Worm (Caenorhabditis elegans) whole organism, mixed stage, embryonic: ENCODE results near the gene F11A5.13.

Experiments
- blmp-1 ChIP-seq: fragments of 150-350 bp; optimal IDR thresholded peaks from 2 replicates; lab custom pipeline; 2014; ENCODE audit warnings: missing biosample characterization, missing genetic modification characterization
- ceh-43 ChIP-seq: fragments of 200-800 bp; sonication (Bioruptor generic); optimal IDR thresholded peaks from 2 replicates; lab custom pipeline; 2018; ENCODE audit warnings: mild to moderate bottlenecking, missing genetic modification characterization, moderate library complexity, missing compliant biosample characterization
- ceh-83 ChIP-seq: fragments of 200-800 bp; sonication (Bioruptor generic); optimal IDR thresholded peaks from 2 replicates; lab custom pipeline; 2018; ENCODE audit warnings: mild to moderate bottlenecking, missing genetic modification characterization, missing compliant biosample characterization
- cnd-1 ChIP-seq: fragments of 200-800 bp; sonication (Bioruptor generic); optimal IDR thresholded peaks from 2 replicates; lab custom pipeline; 2018; ENCODE audit warnings: mild to moderate bottlenecking, missing genetic modification characterization, missing compliant biosample characterization
- drap-1 ChIP-seq: fragments of 200-800 bp; sonication (Bioruptor generic); optimal IDR thresholded peaks from 3 replicates; lab custom pipeline; 2018; ENCODE audit warnings: mild to moderate bottlenecking, missing genetic modification characterization, missing compliant biosample characterization
- elt-1 ChIP-seq: sonication (generic microtip); optimal IDR thresholded peaks from 2 replicates; lab custom pipeline; 2017; ENCODE audit warnings: missing genetic modification characterization, mild to moderate bottlenecking, missing compliant biosample characterization, antibody characterized with exemption, moderate library complexity, borderline replicate concordance; ENCODE audit not compliant: insufficient read depth
- flh-1 ChIP-seq: fragments of 200-800 bp; sonication (Bioruptor generic); optimal IDR thresholded peaks from 2 replicates; lab custom pipeline; 2018; ENCODE audit warnings: mild to moderate bottlenecking, missing genetic modification characterization, moderate library complexity, missing compliant biosample characterization
- ham-2 ChIP-seq: fragments of 200-800 bp; sonication (Bioruptor generic); optimal IDR thresholded peaks from 2 replicates; lab custom pipeline; 2018; ENCODE audit warnings: mild to moderate bottlenecking, missing genetic modification characterization, missing compliant biosample characterization
- lin-13 ChIP-seq: fragments of 150-350 bp; optimal IDR thresholded peaks from 2 replicates; lab custom pipeline; 2014; ENCODE audit warnings: missing biosample characterization, missing genetic modification characterization
- lin-32 ChIP-seq: fragments of 200-800 bp; sonication (Bioruptor generic); optimal IDR thresholded peaks from 2 replicates; lab custom pipeline; 2018; ENCODE audit warnings: mild to moderate bottlenecking, missing genetic modification characterization, missing compliant biosample characterization
- lsy-2 ChIP-seq: fragments of 150-350 bp; optimal IDR thresholded peaks from 2 replicates; lab custom pipeline; 2014; ENCODE audit warnings: missing biosample characterization, missing genetic modification characterization
- mab-5 ChIP-seq: fragments of 150-350 bp; optimal IDR thresholded peaks from 2 replicates; lab custom pipeline; 2014; ENCODE audit warnings: missing biosample characterization, missing genetic modification characterization
- mep-1 ChIP-seq: fragments of 150-350 bp; optimal IDR thresholded peaks from 2 replicates; lab custom pipeline; 2017; ENCODE audit warnings: missing biosample characterization, missing genetic modification reagents, missing genetic modification characterization, inconsistent platforms
- nhr-12 ChIP-seq: fragments of 150-350 bp; optimal IDR thresholded peaks from 2 replicates; lab custom pipeline; 2014; ENCODE audit warnings: missing biosample characterization, missing genetic modification characterization
- nhr-2 ChIP-seq: fragments of 150-350 bp; optimal IDR thresholded peaks from 2 replicates; lab custom pipeline; 2014; ENCODE audit warnings: missing biosample characterization, missing genetic modification characterization
- nhr-28 ChIP-seq: fragments of 150-350 bp; optimal IDR thresholded peaks from 2 replicates; lab custom pipeline; 2014; ENCODE audit warnings: missing biosample characterization, missing genetic modification characterization
- nhr-76 ChIP-seq: sonication (generic microtip); optimal IDR thresholded peaks from 2 replicates; lab custom pipeline; 2017; ENCODE audit warnings: missing biosample characterization, missing genetic modification characterization
- pha-4 ChIP-seq: fragments of 150-350 bp; optimal IDR thresholded peaks from 2 replicates; lab custom pipeline; 2018; ENCODE audit warnings: missing biosample characterization, missing genetic modification reagents, missing genetic modification characterization
- sem-2 ChIP-seq: fragments of 200-800 bp; sonication (Bioruptor generic); optimal IDR thresholded peaks from 2 replicates; lab custom pipeline; 2018; ENCODE audit warnings: mild to moderate bottlenecking, missing genetic modification characterization, missing compliant biosample characterization
- sptf-1 ChIP-seq: sonication (generic microtip); optimal IDR thresholded peaks from 2 replicates; lab custom pipeline; 2017; ENCODE audit warnings: mild to moderate bottlenecking, missing genetic modification characterization, moderate library complexity, missing compliant biosample characterization
- tbx-8 ChIP-seq: fragments of 200-800 bp; sonication (Bioruptor generic); optimal IDR thresholded peaks from 2 replicates; lab custom pipeline; 2018; ENCODE audit warnings: mild to moderate bottlenecking, missing genetic modification characterization, moderate library complexity, missing compliant biosample characterization
- unc-120 ChIP-seq: sonication (generic microtip); optimal IDR thresholded peaks from 2 replicates; lab custom pipeline; 2017; ENCODE audit warnings: missing genetic modification characterization, missing compliant biosample characterization; ENCODE audit not compliant: poor library complexity, severe bottlenecking
- unc-39 ChIP-seq: fragments of 150-350 bp; optimal IDR thresholded peaks from 2 replicates; lab custom pipeline; 2014; ENCODE audit warnings: missing biosample characterization, missing genetic modification characterization
- unc-62 ChIP-seq: fragments of 150-350 bp; optimal IDR thresholded peaks from 2 replicates; lab custom pipeline; 2014; ENCODE audit warnings: missing biosample characterization, missing genetic modification reagents, missing genetic modification characterization
- zip-8 ChIP-seq: fragments of 150-350 bp; optimal IDR thresholded peaks from 2 replicates; lab custom pipeline; 2014; ENCODE audit warnings: missing biosample characterization, missing genetic modification characterization
- ztf-11 ChIP-seq: fragments of 150-350 bp; optimal IDR thresholded peaks from 2 replicates; lab custom pipeline; 2014; ENCODE audit warnings: missing biosample characterization, missing genetic modification characterization

F11A5.13 gene

ce11 chrV:16183357-16183756 lies 43.1 kb downstream of the F11A5.13 start, which contains the start of gene srz-14:
Gene srz-14, plus strand, starts transcription at chrV:16183657.
- TF ChIP-seq zip-8 (tag; lab: Kevin White, UChicago) (no peak), unc-120 (tag; lab: Kevin White, UChicago) (no peak), tbx-8 (GFP tag; lab: Kevin White, UChicago) (no peak), sptf-1 (tag; lab: Kevin White, UChicago) (no peak), mab-5 (tag; lab: Kevin White, UChicago) (no peak), unc-39 (tag; lab: Kevin White, UChicago) (no peak), sem-2 (GFP tag; lab: Kevin White, UChicago) (no peak), pha-4 (tag; lab: Kevin White, UChicago) (no peak), blmp-1 (tag; lab: Kevin White, UChicago) (no peak), cnd-1 (tag; lab: Kevin White, UChicago) (no peak), lin-13 (tag; lab: Kevin White, UChicago) (no peak)

DNA sequence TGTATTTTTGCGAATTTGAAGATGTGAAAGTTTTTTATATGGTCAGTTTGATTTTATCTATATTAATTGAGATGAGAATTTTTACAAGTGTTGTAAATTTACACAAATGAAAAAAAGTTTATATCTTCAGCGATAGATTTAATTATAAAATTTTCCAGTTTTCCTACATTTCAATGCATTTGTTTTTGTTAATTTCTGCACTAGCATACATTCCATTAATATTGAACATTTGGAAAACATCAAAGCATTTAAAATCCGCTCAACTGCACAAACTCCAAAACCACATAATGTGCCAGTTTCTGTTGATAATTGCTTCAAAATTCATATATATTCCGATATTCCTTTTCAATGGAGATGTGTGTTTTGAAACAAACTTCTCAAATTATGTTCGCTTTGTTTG lies 43.6 kb downstream of the F11A5.13 start, which contains the start of gene srh-277:
Gene srh-277, plus strand, starts transcription at position 301 of the 400 bp plus-strand sequence.
- no peak for TF ChIP-seq nhr-28
- no peak for TF ChIP-seq unc-62 (GFP tag; lab: Kevin White, UChicago)
- TF ChIP-seq drap-1 (GFP tag; lab: Kevin White, UChicago), result no peak
- TF ChIP-seq nhr-76 (tag; lab: Kevin White, UChicago), result no peak

DNA sequence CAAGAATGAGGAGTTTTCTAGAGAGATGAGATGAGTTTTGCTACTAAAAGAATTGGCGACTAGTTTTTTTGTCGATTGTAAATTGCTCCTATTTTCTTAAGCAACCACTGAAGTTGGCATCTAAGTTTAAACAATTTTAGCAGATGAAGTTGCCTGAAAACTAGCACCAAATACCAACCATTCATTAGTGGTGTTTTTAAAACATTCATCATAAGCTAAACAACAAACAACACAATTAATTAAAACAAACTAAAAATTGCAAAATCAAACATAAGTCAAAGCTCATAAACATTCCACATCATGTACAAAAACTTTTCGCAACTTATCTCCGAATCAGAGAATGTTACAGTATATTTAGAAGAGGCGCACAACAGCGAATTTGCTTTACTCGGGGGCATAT lies 44.4 kb downstream of the F11A5.13 start, which contains the start of gene srz-13:
Gene srz-13, plus strand, starts transcription at position 301 of the 400 bp plus-strand sequence.
- TF ChIP-seq nhr-28 (no peak), elt-1 (tag; lab: Kevin White, UChicago) (no peak), lsy-2 (tag; lab: Kevin White, UChicago) (no peak), ceh-83 (GFP tag; lab: Kevin White, UChicago) (no peak), ham-2 (GFP tag; lab: Kevin White, UChicago) (no peak), blmp-1 (tag; lab: Kevin White, UChicago) (no peak), lin-13 (tag; lab: Kevin White, UChicago) (no peak), pha-4 (tag; lab: Kevin White, UChicago) (no peak)

- no peak for TF ChIP-seq ceh-43 (GFP tag; lab: Kevin White, UChicago)
- no peak for TF ChIP-seq nhr-28
- TF ChIP-seq lin-32 (GFP tag; lab: Kevin White, UChicago), result no peak
- TF ChIP-seq flh-1 (GFP tag; lab: Kevin White, UChicago), result no peak
- TF ChIP-seq ceh-83 (GFP tag; lab: Kevin White, UChicago), result no peak
- no peak for TF ChIP-seq drap-1 (GFP tag; lab: Kevin White, UChicago)
- no peak for TF ChIP-seq pha-4 (tag; lab: Kevin White, UChicago)
- no peak for TF ChIP-seq blmp-1 (tag; lab: Kevin White, UChicago)
- TF ChIP-seq ztf-11 (tag; lab: Kevin White, UChicago), result no peak
- no peak for TF ChIP-seq mep-1 (tag; lab: Kevin White, UChicago)
- no peak for TF ChIP-seq sptf-1 (tag; lab: Kevin White, UChicago)
- TF ChIP-seq lsy-2 (tag; lab: Kevin White, UChicago), result no peak
- TF ChIP-seq nhr-2 (tag; lab: Kevin White, UChicago), result no peak
- TF ChIP-seq nhr-12 (tag; lab: Kevin White, UChicago), result no peak
- TF ChIP-seq tbx-8 (GFP tag; lab: Kevin White, UChicago), result no peak
- TF ChIP-seq mab-5 (tag; lab: Kevin White, UChicago), result no peak
Observed at ce11 chrV:16180350-16180749, 46.1 kb downstream of the F11A5.13 start, which contains the start of gene str-106. Gene str-106, plus strand, starts transcription at chrV:16180650.
